Worm (Caenorhabditis elegans) whole organism, L2 larva: ENCODE measurements around the gene sto-2.

Experiments
- C34F6.9 ChIP-seq: fragments of 150-350 bp; optimal IDR thresholded peaks from 2 replicates; lab custom pipeline; 2014; ENCODE audit warnings: missing biosample characterization, missing genetic modification characterization
- F13H6.1 ChIP-seq: sonication (generic microtip); optimal IDR thresholded peaks from 2 replicates; lab custom pipeline; 2016; ENCODE audit warnings: missing genetic modification characterization, missing compliant biosample characterization
- R02D3.7 ChIP-seq: fragments of 150-350 bp; optimal IDR thresholded peaks from 2 replicates; lab custom pipeline; 2014; ENCODE audit warnings: missing biosample characterization, missing genetic modification characterization
- Y55F3AM.14 ChIP-seq: fragments of 200-800 bp; sonication (Bioruptor generic); optimal IDR thresholded peaks from 2 replicates; lab custom pipeline; 2018; ENCODE audit warnings: mild to moderate bottlenecking, missing genetic modification characterization, missing compliant biosample characterization
- ZK546.5 ChIP-seq: sonication (generic microtip); optimal IDR thresholded peaks from 2 replicates; lab custom pipeline; 2017; ENCODE audit warnings: missing biosample characterization, missing genetic modification characterization
- aly-2 ChIP-seq: fragments of 150-350 bp; optimal IDR thresholded peaks from 2 replicates; lab custom pipeline; 2014; ENCODE audit warnings: missing biosample characterization, missing genetic modification characterization
- ceh-16 ChIP-seq: fragments of 150-350 bp; optimal IDR thresholded peaks from 2 replicates; lab custom pipeline; 2014; ENCODE audit warnings: missing biosample characterization, missing genetic modification characterization
- ceh-82 ChIP-seq: fragments of 150-350 bp; optimal IDR thresholded peaks from 2 replicates; lab custom pipeline; 2014; ENCODE audit warnings: missing biosample characterization, missing genetic modification characterization
- crh-2 ChIP-seq: sonication (generic microtip); optimal IDR thresholded peaks from 2 replicates; lab custom pipeline; 2017; ENCODE audit warnings: missing biosample characterization, missing genetic modification characterization
- dmd-4 ChIP-seq: sonication (generic microtip); optimal IDR thresholded peaks from 2 replicates; lab custom pipeline; 2017; ENCODE audit warnings: missing biosample characterization, missing genetic modification characterization
- egl-27 ChIP-seq: sonication (generic microtip); optimal IDR thresholded peaks from 3 replicates; lab custom pipeline; 2017; ENCODE audit warnings: missing biosample characterization, missing genetic modification reagents, missing genetic modification characterization
- elt-1 ChIP-seq: fragments of 150-350 bp; optimal IDR thresholded peaks from 2 replicates; lab custom pipeline; 2014; ENCODE audit warnings: missing biosample characterization, missing genetic modification characterization
- fos-1 ChIP-seq: fragments of 150-350 bp; optimal IDR thresholded peaks from 2 replicates; lab custom pipeline; 2014; ENCODE audit warnings: missing biosample characterization, missing genetic modification characterization
- lin-11 ChIP-seq: fragments of 150-350 bp; sonication (generic microtip); optimal IDR thresholded peaks from 2 replicates; lab custom pipeline; 2014; ENCODE audit warnings: missing biosample characterization, missing genetic modification characterization, inconsistent platforms, mixed read lengths
- lin-13 ChIP-seq: fragments of 150-350 bp; optimal IDR thresholded peaks from 2 replicates; lab custom pipeline; 2014; ENCODE audit warnings: missing biosample characterization, missing genetic modification reagents, missing genetic modification characterization
- lin-39 ChIP-seq: fragments of 150-350 bp; optimal IDR thresholded peaks from 2 replicates; lab custom pipeline; 2014; ENCODE audit warnings: missing biosample characterization, missing genetic modification reagents, missing genetic modification characterization
- mab-5 ChIP-seq: fragments of 150-350 bp; optimal IDR thresholded peaks from 2 replicates; lab custom pipeline; 2014; ENCODE audit warnings: missing biosample characterization, missing genetic modification characterization
- mbf-1 ChIP-seq: sonication (generic microtip); optimal IDR thresholded peaks from 2 replicates; lab custom pipeline; 2017; ENCODE audit warnings: missing biosample characterization, missing genetic modification characterization
- mdl-1 ChIP-seq, 2 experiments: fragments of 150-350 bp in 1 of 2; sonication (generic microtip) in 1 of 2; optimal IDR thresholded peaks; 2 replicates each; lab custom pipeline; 2017; ENCODE audit warnings: missing biosample characterization in 2 of 2, missing genetic modification characterization in 2 of 2
- nhr-10 ChIP-seq: sonication (generic microtip); optimal IDR thresholded peaks from 2 replicates; lab custom pipeline; 2017; ENCODE audit warnings: missing biosample characterization, missing genetic modification characterization
- nhr-11 ChIP-seq: fragments of 150-350 bp; optimal IDR thresholded peaks from 2 replicates; lab custom pipeline; 2014; ENCODE audit warnings: missing biosample characterization, missing genetic modification characterization
- nhr-129 ChIP-seq: fragments of 150-350 bp; optimal IDR thresholded peaks from 2 replicates; lab custom pipeline; 2014; ENCODE audit warnings: missing biosample characterization, missing genetic modification characterization
- nhr-23 ChIP-seq: fragments of 150-350 bp; optimal IDR thresholded peaks from 2 replicates; lab custom pipeline; 2014; ENCODE audit warnings: missing biosample characterization, missing genetic modification reagents, missing genetic modification characterization
- nhr-237 ChIP-seq: fragments of 150-350 bp; optimal IDR thresholded peaks from 2 replicates; lab custom pipeline; 2014; ENCODE audit warnings: missing biosample characterization, missing genetic modification characterization
- nhr-25 ChIP-seq: fragments of 150-350 bp; sonication (generic microtip); optimal IDR thresholded peaks from 3 replicates; lab custom pipeline; 2014; ENCODE audit warnings: missing biosample characterization, missing genetic modification characterization
- nhr-6 ChIP-seq: fragments of 150-350 bp; optimal IDR thresholded peaks from 2 replicates; lab custom pipeline; 2014; ENCODE audit warnings: missing biosample characterization, missing genetic modification characterization
- nhr-77 ChIP-seq: fragments of 150-350 bp; optimal IDR thresholded peaks from 2 replicates; lab custom pipeline; 2014; ENCODE audit warnings: missing biosample characterization, missing genetic modification characterization
- sem-4 ChIP-seq: fragments of 150-350 bp; optimal IDR thresholded peaks from 2 replicates; lab custom pipeline; 2014; ENCODE audit warnings: missing biosample characterization, missing genetic modification reagents, missing genetic modification characterization
- sma-3 ChIP-seq: sonication (generic microtip); optimal IDR thresholded peaks from 2 replicates; lab custom pipeline; 2016; ENCODE audit warnings: missing genetic modification reagents, missing genetic modification characterization, missing compliant biosample characterization
- sma-9 ChIP-seq, 2 experiments: fragments of 150-350 bp in 1 of 2; sonication (generic microtip) in 1 of 2; optimal IDR thresholded peaks; 2 replicates each; lab custom pipeline; 2014 to 2016; ENCODE audit warnings: missing genetic modification characterization in 2 of 2, mild to moderate bottlenecking in 1 of 2, missing biosample characterization in 1 of 2, missing compliant biosample characterization in 1 of 2, missing genetic modification reagents in 1 of 2, moderate library complexity in 1 of 2
- snpc-4 ChIP-seq: fragments of 150-350 bp; optimal IDR thresholded peaks from 2 replicates; lab custom pipeline; 2014; ENCODE audit warnings: missing biosample characterization, missing genetic modification characterization
- unc-39 ChIP-seq: fragments of 150-350 bp; optimal IDR thresholded peaks from 2 replicates; lab custom pipeline; 2014; ENCODE audit warnings: missing biosample characterization, missing genetic modification characterization
- unc-55 ChIP-seq: fragments of 150-350 bp; sonication (generic microtip); optimal IDR thresholded peaks from 3 replicates; lab custom pipeline; 2014; ENCODE audit warnings: missing biosample characterization, missing genetic modification reagents, missing genetic modification characterization
- unc-62 ChIP-seq: fragments of 150-350 bp; optimal IDR thresholded peaks from 2 replicates; lab custom pipeline; 2014; ENCODE audit warnings: missing biosample characterization, missing genetic modification reagents, missing genetic modification characterization
- zag-1 ChIP-seq: fragments of 150-350 bp; optimal IDR thresholded peaks from 2 replicates; lab custom pipeline; 2014; ENCODE audit warnings: missing biosample characterization, missing genetic modification characterization
- ztf-11 ChIP-seq: sonication (generic microtip); optimal IDR thresholded peaks from 2 replicates; lab custom pipeline; 2017; ENCODE audit warnings: missing biosample characterization, missing genetic modification characterization

The sto-2 gene

ce11 chrX:5283531-5283930 lies 39.7 kb downstream of the sto-2 start, which contains the start of gene vps-41:
vps-41 (plus strand) TSS chrX:5283831.
- TF ChIP-seq aly-2 (no peak), nhr-25 (tag; lab: Kevin White, UChicago) (no peak), zag-1 (tag; lab: Kevin White, UChicago) (no peak), egl-27 (no peak), Y55F3AM.14 (GFP tag; lab: Kevin White, UChicago) (no peak), nhr-77 (tag; lab: Kevin White, UChicago) (no peak), dmd-4 (tag; lab: Kevin White, UChicago) (no peak), ZK546.5 (tag; lab: Kevin White, UChicago) (no peak), fos-1 (tag; lab: Kevin White, UChicago) (no peak), C34F6.9 (tag; lab: Kevin White, UChicago) (no peak), ztf-11 (tag; lab: Kevin White, UChicago) (no peak), snpc-4 (tag; lab: Kevin White, UChicago) (no peak), crh-2 (tag; lab: Kevin White, UChicago) (no peak), F13H6.1 (tag; lab: Kevin White, UChicago) (no peak), mdl-1 (tag; optimal IDR thresholded peaks at IDR 0.05; lab: Kevin White, UChicago) (no peak), mab-5 (tag; lab: Kevin White, UChicago) (no peak), ceh-16 (no peak)

- TF ChIP-seq fos-1 (tag; lab: Kevin White, UChicago) (no peak), C34F6.9 (tag; lab: Kevin White, UChicago) (no peak), unc-39 (tag; lab: Kevin White, UChicago) (no peak), unc-62 (no peak), ceh-82 (tag; lab: Kevin White, UChicago) (no peak), ztf-11 (tag; lab: Kevin White, UChicago) (no peak), sma-3 (GFP tag; lab: Kevin White, UChicago) (no peak), lin-11 (tag; lab: Kevin White, UChicago) (no peak), zag-1 (tag; lab: Kevin White, UChicago) (no peak), mbf-1 (tag; lab: Kevin White, UChicago) (no peak)
- TF ChIP-seq, all 48 proteins: peak for 0
These were observed 43.5 kb downstream of the sto-2 start, which contains the start of gene rga-8 for ce11 chrX:5279674-5280073. rga-8 (minus strand) TSS chrX:5279774.

- TF ChIP-seq nhr-23 (tag; lab: Kevin White, UChicago) (no peak), sem-4 (tag; lab: Kevin White, UChicago) (no peak), unc-55 (GFP tag; lab: Kevin White, UChicago) (peak; percentile 37), crh-2 (tag; lab: Kevin White, UChicago) (peak; percentile 51), snpc-4 (tag; lab: Kevin White, UChicago) (no peak), R02D3.7 (tag; lab: Kevin White, UChicago) (peak; percentile 84), nhr-237 (tag; lab: Kevin White, UChicago) (no peak), mdl-1 (tag; optimal IDR thresholded peaks at IDR 0.05; lab: Kevin White, UChicago) (no peak), nhr-129 (tag; lab: Kevin White, UChicago) (peak; percentile 54), sma-3 (GFP tag; lab: Kevin White, UChicago) (peak; percentile 35), elt-1 (tag; lab: Kevin White, UChicago) (no peak), lin-39 (tag; lab: Kevin White, UChicago) (no peak), fos-1 (tag; lab: Kevin White, UChicago) (peak; percentile 37), unc-39 (tag; lab: Kevin White, UChicago) (no peak), F13H6.1 (tag; lab: Kevin White, UChicago) (peak; percentile 27), sma-9 (GFP tag; optimal IDR thresholded peaks at IDR 0.05; lab: Kevin White, UChicago) (peak; percentile 55), sma-9 (tag; optimal IDR thresholded peaks at IDR 0.05; lab: Kevin White, UChicago) (no peak), nhr-10 (no peak), nhr-6 (tag; lab: Kevin White, UChicago) (no peak), lin-13 (GFP tag; lab: Kevin White, UChicago) (no peak), nhr-77 (tag; lab: Kevin White, UChicago) (no peak), nhr-11 (tag; lab: Kevin White, UChicago) (no peak), ztf-11 (tag; lab: Kevin White, UChicago) (no peak)
These were observed 44.0 kb downstream of the sto-2 start, which contains the start of gene Y34B4A.2 for ce11 chrX:5279170-5279635. Y34B4A.2 (plus strand) TSS chrX:5279497.
